Worm (Caenorhabditis elegans): Measurements from ENCODE around the gene W04E12.9.

Gene W04E12.9

ce11 chrV:19788360-19788759 is 32.0 kb downstream of the W04E12.9 start, which contains the start of gene clec-258:
Gene clec-258, plus strand, starts transcription at chrV:19788440.
- TF ChIP-seq unc-62 (GFP tag; optimal IDR thresholded peaks at IDR 0.05) = no peak

ce11 chrV:19790248-19790647 is 33.9 kb downstream of the W04E12.9 start:
- no peak for TF ChIP-seq unc-62 (GFP tag; optimal IDR thresholded peaks at IDR 0.05)

ce11 chrV:19794931-19795330 is 38.6 kb downstream of the W04E12.9 start, which contains the start of gene M162.7:
Gene M162.7, minus strand, starts transcription at chrV:19795031.
- TF ChIP-seq unc-62 (GFP tag; optimal IDR thresholded peaks at IDR 0.05) = no peak

ce11 chrV:19801033-19801432 is 44.7 kb downstream of the W04E12.9 start, which contains the start of gene Y116F11B.2:
Gene Y116F11B.2, minus strand, starts transcription at chrV:19801133.
- TF ChIP-seq unc-62 (GFP tag; optimal IDR thresholded peaks at IDR 0.05) = no peak

- TF ChIP-seq unc-62 (GFP tag; optimal IDR thresholded peaks at IDR 0.05) = no peak
Observed at ce11 chrV:19802797-19803196, 46.4 kb downstream of the W04E12.9 start.

- TF ChIP-seq unc-62 (GFP tag; optimal IDR thresholded peaks at IDR 0.05) = no peak
Observed at ce11 chrV:19805548-19805947, 49.2 kb downstream of the W04E12.9 start.

All from whole organism, dauer.